Fruit fly (Drosophila melanogaster) whole organism, embryonic: ENCODE data around the gene CG10140.

ENCODE experiments used
- CG18476 ChIP-seq: fragments of 200-800 bp; sonication (Bioruptor generic); optimal IDR thresholded peaks from 2 replicates; lab custom pipeline; 2016; ENCODE audit warnings: missing biosample characterization, mild to moderate bottlenecking, missing genetic modification characterization
- CG3163 ChIP-seq: fragments of 200-800 bp; sonication (Bioruptor generic); optimal IDR thresholded peaks from 3 replicates; lab custom pipeline; 2016; ENCODE audit warnings: missing biosample characterization, missing genetic modification characterization
- CG6689 ChIP-seq: fragments of 200-800 bp; sonication (Bioruptor generic); IDR thresholded peaks from 2 replicates; pipeline ENCODE4 v1.3.6; 2022; ENCODE audit warnings: missing biosample characterization, missing genetic modification characterization
- HHEX ChIP-seq: fragments of 200-800 bp; sonication (Bioruptor generic); optimal IDR thresholded peaks from 3 replicates; lab custom pipeline; 2017; ENCODE audit warnings: missing biosample characterization, mild to moderate bottlenecking, missing genetic modification characterization, missing genetic modification reagents
- psq ChIP-seq: fragments of 200-800 bp; sonication (Bioruptor generic); optimal IDR thresholded peaks from 2 replicates; lab custom pipeline; 2017; ENCODE audit warnings: missing biosample characterization, missing genetic modification characterization

- TF ChIP-seq CG18476 (GFP tag; lab: Kevin White, UChicago) (no peak), HHEX (no peak), CG6689 (GFP tag; lab: Robert Waterston, UW) (no peak), psq (GFP tag; lab: Kevin White, UChicago) (no peak), CG3163 (GFP tag; lab: Kevin White, UChicago) (no peak)
Observed at dm6 chr3L:13406873-13407272, 33.4 kb downstream of the CG10140 start.
